Fruit fly (Drosophila melanogaster): ENCODE measurements around the gene CG33642.

DNA sequence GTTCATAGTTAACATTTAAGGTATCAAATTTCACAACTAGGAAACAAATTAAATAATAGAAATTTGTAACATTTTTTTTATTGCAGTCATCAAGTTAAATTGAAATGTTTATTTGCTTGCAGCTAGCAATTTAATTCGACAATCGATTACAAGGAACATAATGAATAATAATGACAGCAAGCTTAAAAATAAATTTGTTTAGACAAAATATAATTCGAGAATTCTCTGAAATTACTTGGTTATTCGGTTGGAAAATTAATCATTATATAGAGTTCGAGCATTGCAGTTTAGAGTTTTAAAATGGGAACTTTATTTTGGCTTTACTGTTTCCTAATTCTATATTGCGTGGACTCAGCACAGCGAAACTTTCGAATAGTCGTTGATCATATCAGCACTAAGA is 999 bp downstream of the CG33642 start, which contains the start of gene CG33643:
- TF ChIP-seq h (optimal IDR thresholded peaks at IDR 0.05), result no peak
- TF ChIP-seq insv (optimal IDR thresholded peaks at IDR 0.05), result no peak
- no peak for TF ChIP-seq psq (optimal IDR thresholded peaks at IDR 0.05)
- no peak for TF ChIP-seq ttk (optimal IDR thresholded peaks at IDR 0.05)
- no peak for TF ChIP-seq Myc (optimal IDR thresholded peaks at IDR 0.05)
- no peak for TF ChIP-seq Sin3A (optimal IDR thresholded peaks at IDR 0.05)
